Fruit fly (Drosophila melanogaster): ENCODE measurements around the gene ssp3.

ssp3 gene

DNA sequence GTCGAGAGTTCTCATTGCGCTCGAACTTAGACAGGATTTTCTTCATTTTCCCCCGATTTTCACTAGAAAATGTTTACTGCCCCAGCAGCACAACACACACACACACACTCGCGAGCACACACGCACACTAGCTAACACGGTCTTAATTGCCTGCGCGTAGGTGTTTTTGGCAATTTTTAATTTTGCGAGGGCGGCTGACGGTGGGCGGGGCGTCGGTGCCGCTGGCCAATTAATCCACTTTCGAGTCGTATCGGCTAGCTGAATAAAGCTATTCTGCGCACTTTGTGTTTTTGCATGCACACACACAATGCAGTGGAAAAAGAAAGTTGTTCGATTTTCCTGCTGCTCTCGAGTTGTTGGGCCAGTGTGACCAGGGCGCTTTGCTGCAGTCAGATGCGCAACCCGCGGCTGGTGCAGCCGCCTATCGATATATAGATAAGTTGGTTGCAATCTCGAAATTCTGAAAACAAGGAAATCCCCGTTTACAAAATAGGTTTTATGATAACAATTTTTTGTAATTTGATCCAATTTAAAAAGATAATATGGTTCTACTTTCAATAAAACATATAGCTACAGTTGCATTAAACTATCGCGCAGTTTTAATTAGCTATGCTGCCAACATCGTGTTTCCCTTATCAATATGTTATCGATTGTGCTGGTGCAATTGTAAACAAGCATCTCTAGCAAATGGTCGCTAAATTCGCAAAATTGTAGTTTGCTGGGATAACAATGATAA lies 24.8 kb upstream of the ssp3 start, which contains the start of the genes Nak and Tango6:
TSS of gene Nak (minus strand) at position 375 of the 736 bp plus-strand sequence.
TSS of gene Tango6 (plus strand) at position 659 of the 736 bp plus-strand sequence.
- TF ChIP-seq CG15710 (tag; optimal IDR thresholded peaks at IDR 0.05) (peak; percentile 25), rn (GFP tag; IDR thresholded peaks at IDR 0.05) (no peak), EcR (GFP tag; optimal IDR thresholded peaks at IDR 0.05) (peak; percentile 27), CG13204 (GFP tag; optimal IDR thresholded peaks at IDR 0.05) (no peak), CG8159 (tag; optimal IDR thresholded peaks at IDR 0.05) (peak; percentile 33), CG12605 (GFP tag; IDR thresholded peaks at IDR 0.05) (no peak)

DNA sequence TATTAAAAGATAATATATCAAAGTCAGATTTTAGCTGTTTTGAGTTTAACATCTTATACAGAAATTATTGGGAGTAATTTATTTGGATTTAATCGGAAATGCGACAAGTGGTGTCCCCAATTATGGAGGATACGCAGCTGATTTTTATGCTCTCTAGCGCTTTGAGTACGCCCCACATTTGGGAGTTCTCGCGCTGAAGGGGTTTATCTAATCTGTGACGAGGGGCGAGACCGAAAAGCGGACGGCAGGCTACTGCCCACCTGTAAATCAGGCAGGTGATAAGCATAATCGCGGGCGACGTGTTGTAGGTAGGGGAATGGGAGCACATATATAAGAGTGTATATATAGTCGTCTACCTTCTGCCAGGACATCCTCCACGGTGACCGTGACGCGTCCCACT lies 24.1 kb upstream of the ssp3 start:
- TF ChIP-seq CG9948 (tag; optimal IDR thresholded peaks at IDR 0.05): no peak
- TF ChIP-seq Pif1B (GFP tag; optimal IDR thresholded peaks at IDR 0.05): no peak
- no peak for TF ChIP-seq fd96Ca (GFP tag; IDR thresholded peaks at IDR 0.05)
- no peak for TF ChIP-seq Snoo (tag; optimal IDR thresholded peaks at IDR 0.05)
- no peak for TF ChIP-seq gl (tag; optimal IDR thresholded peaks at IDR 0.05)
- no peak for TF ChIP-seq CG34367 (tag; optimal IDR thresholded peaks at IDR 0.05)
- TF ChIP-seq CG8301 (tag; optimal IDR thresholded peaks at IDR 0.05): no peak
- TF ChIP-seq CG14655 (GFP tag; optimal IDR thresholded peaks at IDR 0.05): no peak
- no peak for TF ChIP-seq CG12605 (GFP tag; IDR thresholded peaks at IDR 0.05)
- TF ChIP-seq CG13204 (GFP tag; optimal IDR thresholded peaks at IDR 0.05): no peak
- no peak for TF ChIP-seq CG17806 (tag; optimal IDR thresholded peaks at IDR 0.05)
- TF ChIP-seq Pif1A (GFP tag; optimal IDR thresholded peaks at IDR 0.05): no peak

DNA sequence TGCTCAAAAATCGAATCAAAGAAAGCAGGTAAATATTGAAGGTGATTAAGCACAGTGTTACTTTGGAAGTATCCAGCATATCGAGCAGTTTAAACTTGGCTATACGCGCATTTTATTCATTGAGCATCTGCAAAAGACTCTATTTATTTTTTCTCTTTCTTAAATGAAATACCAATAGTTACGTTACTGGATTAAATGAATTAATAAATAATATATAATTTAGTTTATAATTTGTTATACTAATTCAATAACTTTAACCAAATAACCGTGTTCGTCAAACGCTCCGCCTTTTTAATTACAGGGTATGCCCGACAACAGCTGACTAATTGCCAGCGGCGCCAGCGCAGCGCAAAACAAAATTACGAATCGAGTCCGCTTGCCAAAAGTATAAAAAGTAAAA lies 23.1 kb upstream of the ssp3 start:
- TF ChIP-seq CG4496 (GFP tag; IDR thresholded peaks at IDR 0.05) (peak; percentile 58; the same call in 1 of the 3 replicates), Ets98B (GFP tag; IDR thresholded peaks at IDR 0.05) (peak; percentile 49), CG8159 (tag; optimal IDR thresholded peaks at IDR 0.05) (no peak), Snoo (tag; optimal IDR thresholded peaks at IDR 0.05) (no peak), gl (tag; optimal IDR thresholded peaks at IDR 0.05) (no peak), CG8301 (tag; optimal IDR thresholded peaks at IDR 0.05) (no peak), fd96Ca (GFP tag; IDR thresholded peaks at IDR 0.05) (0 out of 3 replicates have a peak, but pooled peaks have one; percentile 14), CG17806 (tag; optimal IDR thresholded peaks at IDR 0.05) (peak; percentile 0), CG32121 (GFP tag; IDR thresholded peaks at IDR 0.05) (peak; percentile 56; the same call in 1 of the 2 replicates)

DNA sequence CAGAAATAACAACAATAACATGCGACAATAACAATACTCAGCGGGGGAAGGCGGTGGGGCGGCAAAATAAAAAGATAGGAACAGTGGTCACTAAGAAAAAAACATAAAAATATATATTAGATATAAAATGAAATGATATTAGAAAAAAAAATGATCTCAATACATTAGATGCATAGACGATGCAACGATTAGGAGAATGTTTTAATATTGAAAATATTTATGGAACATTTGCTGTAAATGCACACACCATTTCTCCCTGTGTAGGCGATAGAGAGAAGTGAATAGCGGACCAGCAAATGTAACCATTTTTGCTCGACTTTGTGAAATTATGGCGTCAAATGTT lies 22.4 kb upstream of the ssp3 start:
- TF ChIP-seq CG12605 (GFP tag; IDR thresholded peaks at IDR 0.05): peak; percentile 85
- TF ChIP-seq CG4496 (GFP tag; IDR thresholded peaks at IDR 0.05): peak; percentile 88
- peak; percentile 84 for TF ChIP-seq CG32121 (GFP tag; IDR thresholded peaks at IDR 0.05)
- TF ChIP-seq CG8301 (tag; optimal IDR thresholded peaks at IDR 0.05): peak; percentile 37
- peak; percentile 79 for TF ChIP-seq Ets98B (GFP tag; IDR thresholded peaks at IDR 0.05)
- TF ChIP-seq fd96Ca (GFP tag; IDR thresholded peaks at IDR 0.05): peak; percentile 57; the same call in 2 of the 3 replicates
- peak; percentile 62 for TF ChIP-seq CG17806 (tag; optimal IDR thresholded peaks at IDR 0.05)
- no peak for TF ChIP-seq Snoo (tag; optimal IDR thresholded peaks at IDR 0.05)
- TF ChIP-seq CG14655 (GFP tag; optimal IDR thresholded peaks at IDR 0.05): peak; percentile 53
- no peak for TF ChIP-seq Pif1B (GFP tag; optimal IDR thresholded peaks at IDR 0.05)
- TF ChIP-seq Pif1A (GFP tag; optimal IDR thresholded peaks at IDR 0.05): no peak
- TF ChIP-seq CG13204 (GFP tag; optimal IDR thresholded peaks at IDR 0.05): no peak
- TF ChIP-seq CG8159 (tag; optimal IDR thresholded peaks at IDR 0.05): peak; percentile 56
- TF ChIP-seq CG9948 (tag; optimal IDR thresholded peaks at IDR 0.05): peak; percentile 47
- peak; percentile 38 for TF ChIP-seq CG15710 (tag; optimal IDR thresholded peaks at IDR 0.05)

DNA sequence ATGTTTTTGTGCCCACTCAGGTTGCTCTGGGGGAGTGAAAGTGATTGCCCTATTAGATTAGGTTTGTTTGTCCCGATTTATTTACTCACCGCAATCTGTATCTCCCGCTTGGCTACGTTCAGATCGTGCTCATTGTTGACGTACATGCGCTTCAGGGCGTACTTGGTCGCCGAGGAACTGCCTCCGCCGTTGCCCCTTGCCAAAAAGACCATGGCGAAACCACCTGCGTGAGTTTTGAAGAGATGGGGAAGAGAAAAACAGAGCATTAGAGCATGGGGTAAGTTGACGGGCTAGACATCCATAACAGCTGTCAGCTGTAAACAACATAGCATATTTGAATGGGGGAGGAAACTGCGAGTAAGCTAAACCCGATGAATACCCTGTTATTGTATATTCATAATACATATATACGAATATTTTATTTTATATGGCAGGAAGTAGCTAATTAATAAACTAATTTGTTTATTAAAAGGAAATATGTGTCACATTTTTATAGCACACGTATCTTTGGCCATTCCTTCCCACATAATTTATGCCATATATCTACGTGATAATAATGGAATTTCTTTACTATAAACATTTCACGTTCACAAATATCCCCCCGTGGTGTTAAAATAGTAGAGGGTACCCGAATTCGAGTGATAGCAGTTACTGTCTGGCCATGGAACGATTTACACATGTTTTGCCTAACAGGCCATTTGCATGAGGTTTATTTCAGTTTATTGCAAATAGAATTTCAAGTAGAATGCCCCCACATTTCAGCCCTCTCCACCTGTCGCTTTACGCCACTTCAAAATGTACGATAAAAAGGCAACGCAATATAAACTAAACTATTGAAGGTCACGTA lies 21.8 kb upstream of the ssp3 start:
- no peak for TF ChIP-seq D1 (tag; optimal IDR thresholded peaks at IDR 0.05)
- peak; percentile 4 for TF ChIP-seq CG9948 (tag; optimal IDR thresholded peaks at IDR 0.05)

DNA sequence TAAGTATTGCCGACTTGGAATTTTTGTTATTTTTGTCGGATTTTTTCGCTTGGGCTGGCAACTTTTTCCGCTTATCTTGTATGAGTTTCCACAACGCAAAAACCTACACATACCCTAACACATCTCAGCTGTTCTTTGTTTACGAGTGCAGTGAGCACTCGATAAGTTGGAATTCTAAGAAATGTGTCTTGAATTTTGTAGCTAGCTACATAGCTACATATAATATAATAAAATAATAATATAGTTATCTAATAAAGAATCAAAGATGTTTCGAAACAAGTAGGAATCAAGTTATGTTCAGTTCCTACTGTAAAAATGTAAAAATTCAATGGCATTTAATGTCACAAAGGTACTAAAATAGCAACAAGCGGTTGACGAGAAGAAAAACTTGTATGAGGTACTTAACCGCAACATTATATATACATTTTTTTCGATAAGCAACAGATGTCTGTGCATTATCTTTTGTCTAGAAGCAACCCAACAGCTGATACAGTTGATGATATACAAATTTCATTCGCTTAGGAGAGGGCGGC lies 13.4 kb upstream of the ssp3 start, which contains the start of gene Bhmt:
TSS of gene Bhmt (minus strand) at position 170 of the 533 bp plus-strand sequence.
- TF ChIP-seq CG14655 (GFP tag; optimal IDR thresholded peaks at IDR 0.05): peak; percentile 85
- peak; percentile 87 for TF ChIP-seq CG17806 (tag; optimal IDR thresholded peaks at IDR 0.05)
- peak; percentile 69; the same call in 1 of the 2 replicates for TF ChIP-seq rn (GFP tag; IDR thresholded peaks at IDR 0.05)
- TF ChIP-seq Ets98B (GFP tag; IDR thresholded peaks at IDR 0.05): peak; percentile 85
- peak; percentile 91 for TF ChIP-seq CG8159 (tag; optimal IDR thresholded peaks at IDR 0.05)
- TF ChIP-seq CG9948 (tag; optimal IDR thresholded peaks at IDR 0.05): peak; percentile 77
- peak; percentile 88 for TF ChIP-seq Snoo (tag; optimal IDR thresholded peaks at IDR 0.05)
- TF ChIP-seq CG13204 (GFP tag; optimal IDR thresholded peaks at IDR 0.05): no peak
- TF ChIP-seq CG32121 (GFP tag; IDR thresholded peaks at IDR 0.05): peak; percentile 86
- peak; percentile 85 for TF ChIP-seq Pif1B (GFP tag; optimal IDR thresholded peaks at IDR 0.05)
- peak; percentile 76 for TF ChIP-seq CG12605 (GFP tag; IDR thresholded peaks at IDR 0.05)
- TF ChIP-seq gl (tag; optimal IDR thresholded peaks at IDR 0.05): peak; percentile 73
- TF ChIP-seq CG10348 (GFP tag; IDR thresholded peaks at IDR 0.05): no peak
- peak; percentile 79 for TF ChIP-seq CG8301 (tag; optimal IDR thresholded peaks at IDR 0.05)
- TF ChIP-seq CG34367 (tag; optimal IDR thresholded peaks at IDR 0.05): peak; percentile 78
- TF ChIP-seq Pif1A (GFP tag; optimal IDR thresholded peaks at IDR 0.05): peak; percentile 82
- peak; percentile 59 for TF ChIP-seq D1 (tag; optimal IDR thresholded peaks at IDR 0.05)
- peak; percentile 90 for TF ChIP-seq EcR (GFP tag; optimal IDR thresholded peaks at IDR 0.05)
- TF ChIP-seq fd96Ca (GFP tag; IDR thresholded peaks at IDR 0.05): no peak; the same call in 1 of the 3 replicates
- peak; percentile 89 for TF ChIP-seq CG15710 (tag; optimal IDR thresholded peaks at IDR 0.05)
- TF ChIP-seq CG4496 (GFP tag; IDR thresholded peaks at IDR 0.05): peak; percentile 90
